Worm (Caenorhabditis elegans) whole organism, L1 larva: ENCODE results near the gene cnc-10.

ENCODE experiments used
- dpl-1 ChIP-seq, 3 experiments: fragments of 150-350 bp in 2 of 3; sonication (generic microtip) in 1 of 3; optimal IDR thresholded peaks; 2 replicates each; lab custom pipeline; 2014 to 2017; ENCODE audit warnings: missing biosample characterization in 3 of 3, missing genetic modification characterization in 3 of 3, missing genetic modification reagents in 3 of 3
- nhr-237 ChIP-seq: fragments of 150-350 bp; optimal IDR thresholded peaks from 2 replicates; lab custom pipeline; 2014; ENCODE audit warnings: missing biosample characterization, missing genetic modification characterization
- nhr-28 ChIP-seq: fragments of 150-350 bp; optimal IDR thresholded peaks from 2 replicates; lab custom pipeline; 2014; ENCODE audit warnings: missing biosample characterization, missing genetic modification characterization
- nhr-47 ChIP-seq: sonication (generic microtip); optimal IDR thresholded peaks from 2 replicates; lab custom pipeline; 2016; ENCODE audit warnings: mild to moderate bottlenecking, missing genetic modification characterization, moderate library complexity, missing compliant biosample characterization
- nhr-71 ChIP-seq: sonication (generic microtip); optimal IDR thresholded peaks from 2 replicates; lab custom pipeline; 2016; ENCODE audit warnings: mild to moderate bottlenecking, missing genetic modification characterization, moderate library complexity, missing compliant biosample characterization
- tbx-2 ChIP-seq: sonication (generic microtip); optimal IDR thresholded peaks from 2 replicates; lab custom pipeline; 2016; ENCODE audit warnings: missing genetic modification characterization, missing compliant biosample characterization
- zag-1 ChIP-seq: fragments of 150-350 bp; optimal IDR thresholded peaks from 2 replicates; lab custom pipeline; 2014; ENCODE audit warnings: missing biosample characterization, missing genetic modification characterization
- ztf-11 ChIP-seq, 2 experiments: sonication (generic microtip); optimal IDR thresholded peaks; 2 replicates each; lab custom pipeline; 2016 to 2017; ENCODE audit warnings: missing genetic modification characterization in 2 of 2, missing biosample characterization in 1 of 2, missing compliant biosample characterization in 1 of 2
- ztf-4 ChIP-seq: fragments of 150-350 bp; optimal IDR thresholded peaks from 2 replicates; lab custom pipeline; 2014; ENCODE audit warnings: missing biosample characterization, missing genetic modification characterization

DNA sequence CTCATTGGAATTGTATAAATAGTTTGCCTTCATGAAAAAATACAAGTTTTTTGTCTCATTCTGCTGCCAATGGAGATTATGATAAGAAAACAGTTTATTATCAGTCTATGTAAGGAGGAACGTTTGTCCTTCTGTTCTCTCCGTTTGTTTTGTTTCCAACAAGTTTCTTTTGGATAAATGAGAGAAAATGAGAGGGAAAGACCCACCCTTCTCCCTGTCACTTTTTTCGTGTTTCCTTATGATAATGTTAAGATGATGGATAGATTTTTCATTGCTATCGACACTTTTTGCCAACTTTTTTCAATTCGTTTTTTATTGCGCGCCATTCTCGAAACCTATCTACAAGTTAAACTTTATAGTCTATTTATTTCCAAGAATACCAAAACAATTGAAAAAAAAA, 48.2 kb downstream of the cnc-10 start:
- TF ChIP-seq ztf-11 (tag; optimal IDR thresholded peaks at IDR 0.05; lab: Kevin White, UChicago) (no peak), nhr-71 (tag; lab: Kevin White, UChicago) (no peak), ztf-4 (tag; lab: Kevin White, UChicago) (no peak), zag-1 (tag; lab: Kevin White, UChicago) (no peak), nhr-28 (tag; lab: Kevin White, UChicago) (no peak), dpl-1 (GFP tag; optimal IDR thresholded peaks at IDR 0.05; lab: Kevin White, UChicago) (no peak), nhr-237 (no peak), tbx-2 (tag; lab: Kevin White, UChicago) (no peak), nhr-47 (no peak)
